Worm (Caenorhabditis elegans): ENCODE data around the gene K02C4.2.
A peak's percentile ranks its signal among the peaks of the same experiment; 100 is the strongest.

The K02C4.2 gene

ce11 chrII:8086803-8087202 lies 11.2 kb downstream of the K02C4.2 start, which contains the start of gene K02C4.3 (continued):
- TF ChIP-seq B0261.1 (tag; optimal IDR thresholded peaks at IDR 0.05) (no peak), F22D6.2 (tag; optimal IDR thresholded peaks at IDR 0.05) (no peak), pha-4 (tag; optimal IDR thresholded peaks at IDR 0.05) (no peak), madf-10 (tag; optimal IDR thresholded peaks at IDR 0.05) (no peak), repo-1 (tag; optimal IDR thresholded peaks at IDR 0.05) (no peak), ceh-100 (GFP tag; IDR thresholded peaks at IDR 0.05) (no peak), fkh-3 (tag; optimal IDR thresholded peaks at IDR 0.05) (no peak), C06A6.2 (GFP tag; conservative IDR thresholded peaks at IDR 0.05) (no peak), nfya-2 (GFP tag; IDR thresholded peaks at IDR 0.05) (no peak), ztf-26 (tag; optimal IDR thresholded peaks at IDR 0.05) (no peak), let-526 (GFP tag; IDR thresholded peaks at IDR 0.05) (no peak), efl-1 (GFP tag; optimal IDR thresholded peaks at IDR 0.05) (peak; percentile 69), F37B4.10 (GFP tag; IDR thresholded peaks at IDR 0.05) (no peak), egl-44 (GFP tag; IDR thresholded peaks at IDR 0.05) (no peak), F39B2.1 (GFP tag; IDR thresholded peaks at IDR 0.05) (0 out of 2 replicates have a peak, but pooled peaks have one; percentile 25), lin-35 (GFP tag; optimal IDR thresholded peaks at IDR 0.05) (peak in 1 of 3 experiments; percentile 80), cebp-2 (GFP tag; IDR thresholded peaks at IDR 0.05) (no peak), ccch-3 (GFP tag; optimal IDR thresholded peaks at IDR 0.05) (no peak), rec-8 (tag; optimal IDR thresholded peaks at IDR 0.05) (no peak), B0019.2 (GFP tag; conservative IDR thresholded peaks at IDR 0.05) (no peak), dpff-1 (tag; optimal IDR thresholded peaks at IDR 0.05) (no peak), Y53G8AR.9 (GFP tag; conservative IDR thresholded peaks at IDR 0.05) (no peak), ztf-28 (GFP tag; IDR thresholded peaks at IDR 0.05) (no peak), ceh-27 (GFP tag; optimal IDR thresholded peaks at IDR 0.05) (no peak), K11D2.4 (GFP tag; IDR thresholded peaks at IDR 0.05) (no peak), hmg-1.2 (GFP tag; IDR thresholded peaks at IDR 0.05) (0 out of 2 replicates have a peak, but pooled peaks have one; percentile 13), ztf-6 (GFP tag; IDR thresholded peaks at IDR 0.05) (no peak), sptf-2 (GFP tag; optimal IDR thresholded peaks at IDR 0.05) (no peak), dox-1 (GFP tag; IDR thresholded peaks at IDR 0.05) (peak; percentile 32; the same call in 1 of the 2 replicates), F33H1.4 (GFP tag; IDR thresholded peaks at IDR 0.05) (peak; percentile 37; the same call in 1 of the 2 replicates), hrde-1 (tag; optimal IDR thresholded peaks at IDR 0.05; ENCODE audit: borderline replicate concordance) (no peak), C17E4.6 (GFP tag; IDR thresholded peaks at IDR 0.05) (no peak), nfya-1 (tag; optimal IDR thresholded peaks at IDR 0.05; ENCODE audit: borderline replicate concordance, insufficient read depth) (no peak), T26A5.8 (tag; optimal IDR thresholded peaks at IDR 0.05) (no peak), ceh-40 (GFP tag; IDR thresholded peaks at IDR 0.05) (no peak), hmg-20 (GFP tag; IDR thresholded peaks at IDR 0.05) (no peak), madf-8 (GFP tag; conservative IDR thresholded peaks at IDR 0.05) (peak; percentile 26; the same call in 1 of the 2 replicates), athp-1 (tag; optimal IDR thresholded peaks at IDR 0.05) (no peak), chd-7 (tag; optimal IDR thresholded peaks at IDR 0.05) (no peak), snpc-3.4 (tag; optimal IDR thresholded peaks at IDR 0.05) (peak; percentile 60), hlh-12 (tag; optimal IDR thresholded peaks at IDR 0.05) (no peak), D2030.7 (GFP tag; IDR thresholded peaks at IDR 0.05) (no peak), lin-54 (GFP tag; optimal IDR thresholded peaks at IDR 0.05) (peak; percentile 69), ztf-3 (GFP tag; optimal IDR thresholded peaks at IDR 0.05) (no peak), madf-6 (GFP tag; IDR thresholded peaks at IDR 0.05) (peak; percentile 65), ceh-79 (tag; optimal IDR thresholded peaks at IDR 0.05) (no peak), nfyb-1 (GFP tag; IDR thresholded peaks at IDR 0.05) (no peak), lsl-1 (GFP tag; optimal IDR thresholded peaks at IDR 0.05) (peak; percentile 56), xnd-1 (tag; optimal IDR thresholded peaks at IDR 0.05) (no peak), nhr-179 (tag; optimal IDR thresholded peaks at IDR 0.05) (no peak)

All from whole organism, young adult.